Fruit fly (Drosophila melanogaster): ENCODE measurements around the gene myo.

DNA sequence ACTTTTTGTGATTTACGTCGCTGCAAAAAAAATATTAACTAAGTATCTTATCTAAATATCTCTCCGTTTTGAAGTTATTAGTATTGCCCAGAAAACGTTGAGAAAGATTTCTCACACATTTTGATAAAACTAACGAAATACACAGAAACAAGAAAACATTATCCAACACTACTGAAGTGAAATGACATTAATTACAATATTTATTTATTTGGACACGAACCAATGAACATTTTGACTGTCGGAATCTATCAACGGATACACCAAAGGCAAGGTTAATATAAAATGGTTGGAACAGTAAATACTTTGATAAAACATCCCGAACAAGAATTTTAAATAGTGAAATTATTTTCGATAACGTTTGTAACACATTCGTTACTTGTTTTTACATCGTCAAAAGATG, 25.9 kb upstream of the myo start:
- TF ChIP-seq Sin3A (optimal IDR thresholded peaks at IDR 0.05) (no peak), psq (optimal IDR thresholded peaks at IDR 0.05) (no peak), insv (optimal IDR thresholded peaks at IDR 0.05) (no peak), ttk (optimal IDR thresholded peaks at IDR 0.05) (no peak), h (optimal IDR thresholded peaks at IDR 0.05) (no peak), Myc (optimal IDR thresholded peaks at IDR 0.05) (no peak)
